Worm (Caenorhabditis elegans) whole organism, L4/young adult: ENCODE measurements around the gene xbx-5.

Source experiments
- W03F9.2 ChIP-seq: fragments of 150-350 bp; optimal IDR thresholded peaks from 2 replicates; lab custom pipeline; 2014; ENCODE audit warnings: missing biosample characterization, missing genetic modification characterization
- dao-5 ChIP-seq: sonication (generic microtip); optimal IDR thresholded peaks from 2 replicates; lab custom pipeline; 2016; ENCODE audit warnings: missing genotype, missing genetic modification characterization, moderate library complexity, missing compliant biosample characterization
- him-1 ChIP-seq: sonication (generic microtip); optimal IDR thresholded peaks from 2 replicates; lab custom pipeline; 2016; ENCODE audit warnings: missing genotype, missing genetic modification reagents, missing genetic modification characterization, missing compliant biosample characterization

xbx-5 gene

DNA sequence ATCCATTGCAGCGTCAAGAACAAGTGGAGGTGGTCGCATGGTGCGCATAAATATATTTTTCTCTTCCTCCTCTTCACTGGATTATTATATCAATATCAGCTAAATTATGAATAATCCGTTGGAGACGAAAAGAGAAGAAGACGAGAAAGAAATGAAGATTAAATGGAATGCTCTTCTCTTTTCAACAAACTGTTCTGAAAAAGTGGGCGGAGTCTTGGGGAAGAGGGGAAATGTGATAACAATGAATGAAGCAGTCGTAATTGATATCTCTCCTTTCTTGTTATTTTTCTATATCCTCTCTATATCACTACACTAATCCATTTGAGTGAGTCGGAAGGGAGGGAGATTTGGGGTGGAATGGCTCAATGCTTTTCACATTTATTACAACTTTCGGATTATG lies 45.0 kb downstream of the xbx-5 start, which contains the start of gene arcp-1:
Gene arcp-1 (minus strand): TSS at position 101 of the 400 bp plus-strand sequence.
- no peak for TF ChIP-seq him-1 (tag; lab: Kevin White, UChicago)
- no peak for TF ChIP-seq dao-5
- no peak for TF ChIP-seq W03F9.2 (tag; lab: Kevin White, UChicago)
